Fruit fly (Drosophila melanogaster) whole organism, embryonic: ENCODE measurements around the gene Dbp73D.

Experiments used
- ATbp ChIP-seq: fragments of 200-800 bp; sonication (Bioruptor generic); optimal IDR thresholded peaks from 2 replicates; lab custom pipeline; 2017; ENCODE audit warnings: missing biosample characterization, mild to moderate bottlenecking, missing genetic modification characterization, missing genetic modification reagents
- B-H1 ChIP-seq: fragments of 200-800 bp; sonication (Bioruptor generic); IDR thresholded peaks from 3 replicates; pipeline ENCODE4 v1.3.6; 2022; ENCODE audit warnings: missing biosample characterization, missing genetic modification characterization
- Bgb ChIP-seq: fragments of 200-800 bp; sonication (Bioruptor generic); IDR thresholded peaks from 2 replicates; pipeline ENCODE4 v1.3.6; 2022; ENCODE audit warnings: missing biosample characterization, missing genetic modification characterization; ENCODE audit not compliant: partially characterized antibody
- CG10565 ChIP-seq: fragments of 200-800 bp; sonication (Bioruptor generic); optimal IDR thresholded peaks from 3 replicates; lab custom pipeline; 2016; ENCODE audit warnings: missing biosample characterization, mild to moderate bottlenecking, missing genetic modification characterization
- CG11723 ChIP-seq: fragments of 200-800 bp; sonication (Bioruptor generic); optimal IDR thresholded peaks from 2 replicates; lab custom pipeline; 2017; ENCODE audit warnings: missing biosample characterization, mild to moderate bottlenecking, missing genetic modification characterization
- CG12391 ChIP-seq: fragments of 200-800 bp; sonication (Bioruptor generic); optimal IDR thresholded peaks from 3 replicates; lab custom pipeline; 2018; ENCODE audit warnings: missing biosample characterization, mild to moderate bottlenecking, missing genetic modification characterization, moderate library complexity
- CG13296 ChIP-seq: fragments of 200-800 bp; sonication (Bioruptor generic); optimal IDR thresholded peaks from 3 replicates; lab custom pipeline; 2018; ENCODE audit warnings: missing biosample characterization, mild to moderate bottlenecking, missing genetic modification characterization
- CG13894 ChIP-seq: fragments of 200-800 bp; sonication (Bioruptor generic); optimal IDR thresholded peaks from 3 replicates; lab custom pipeline; 2018; ENCODE audit warnings: missing biosample characterization, mild to moderate bottlenecking, missing genetic modification characterization, moderate library complexity
- CG14710 ChIP-seq: fragments of 200-800 bp; sonication (Bioruptor generic); optimal IDR thresholded peaks from 3 replicates; lab custom pipeline; 2019; ENCODE audit warnings: missing biosample characterization, mild to moderate bottlenecking, missing genetic modification characterization, moderate library complexity
- CG17186 ChIP-seq: fragments of 200-800 bp; sonication (Bioruptor generic); optimal IDR thresholded peaks from 3 replicates; lab custom pipeline; 2017; ENCODE audit warnings: missing biosample characterization, missing genetic modification reagents, missing genetic modification characterization
- CG18764 ChIP-seq: fragments of 200-800 bp; sonication (Bioruptor generic); optimal IDR thresholded peaks from 3 replicates; lab custom pipeline; 2016; ENCODE audit warnings: missing biosample characterization, missing genetic modification characterization
- CG2116 ChIP-seq: fragments of 200-800 bp; sonication (Bioruptor generic); optimal IDR thresholded peaks from 3 replicates; lab custom pipeline; 2018; ENCODE audit warnings: missing biosample characterization, mild to moderate bottlenecking, missing genetic modification characterization
- CG4854 ChIP-seq: fragments of 200-800 bp; sonication (Bioruptor generic); optimal IDR thresholded peaks from 2 replicates; lab custom pipeline; 2016; ENCODE audit warnings: missing biosample characterization, missing genetic modification characterization, inconsistent platforms
- CG8089 ChIP-seq: fragments of 200-800 bp; sonication (Bioruptor generic); optimal IDR thresholded peaks from 3 replicates; lab custom pipeline; 2016; ENCODE audit warnings: missing biosample characterization, missing genetic modification characterization
- CG9215 ChIP-seq: fragments of 200-800 bp; sonication (Bioruptor generic); IDR thresholded peaks from 2 replicates; pipeline ENCODE4 v1.3.6; 2022; ENCODE audit warnings: missing biosample characterization, missing genetic modification characterization
- CG9797 ChIP-seq: fragments of 200-800 bp; sonication (Bioruptor generic); optimal IDR thresholded peaks from 3 replicates; lab custom pipeline; 2018; ENCODE audit warnings: missing biosample characterization, mild to moderate bottlenecking, missing genetic modification characterization
- CHES-1-like ChIP-seq: fragments of 200-800 bp; sonication (Bioruptor generic); optimal IDR thresholded peaks from 2 replicates; lab custom pipeline; 2016; ENCODE audit warnings: missing biosample characterization, missing genetic modification characterization
- Chrac-16 ChIP-seq: fragments of 200-800 bp; sonication (Bioruptor generic); optimal IDR thresholded peaks from 3 replicates; lab custom pipeline; 2016; ENCODE audit warnings: missing biosample characterization, missing genetic modification characterization
- Dfd ChIP-seq, 2 experiments: fragments of >200 bp; optimal IDR thresholded peaks; 2 replicates each; lab custom pipeline; 2017; ENCODE audit warnings: missing biosample characterization in 2 of 2, missing genetic modification characterization in 2 of 2
- Eip74EF ChIP-seq, 2 experiments: fragments of 200-800 bp in 1 of 2; fragments of >200 bp in 1 of 2; sonication (Bioruptor generic) in 1 of 2; optimal IDR thresholded peaks; 2 replicates each; lab custom pipeline; 2017 to 2019; ENCODE audit warnings: missing biosample characterization in 2 of 2, missing genetic modification characterization in 2 of 2, mild to moderate bottlenecking in 1 of 2, moderate library complexity in 1 of 2
- Ets97D ChIP-seq: fragments of 200-800 bp; sonication (Bioruptor generic); optimal IDR thresholded peaks from 3 replicates; lab custom pipeline; 2016; ENCODE audit warnings: missing biosample characterization, missing genetic modification characterization
- Gsc ChIP-seq: fragments of 200-800 bp; sonication (Bioruptor generic); IDR thresholded peaks from 2 replicates; pipeline ENCODE4 v1.3.6; 2022; ENCODE audit warnings: missing biosample characterization, missing genetic modification characterization
- Hmr ChIP-seq: fragments of 200-800 bp; sonication (Bioruptor generic); optimal IDR thresholded peaks from 3 replicates; lab custom pipeline; 2017; ENCODE audit warnings: mild to moderate bottlenecking, missing biosample characterization, missing genetic modification reagents, missing genetic modification characterization
- Hr3 ChIP-seq: fragments of 200-800 bp; sonication (Bioruptor generic); optimal IDR thresholded peaks from 3 replicates; lab custom pipeline; 2016; ENCODE audit warnings: missing biosample characterization, missing genetic modification characterization
- Med ChIP-seq: fragments of 200-800 bp; sonication (Bioruptor generic); peaks from one replicate; lab custom pipeline; 2016; ENCODE audit warnings: missing biosample characterization, missing genetic modification characterization, mild to moderate bottlenecking, inconsistent platforms, moderate library complexity
- Nf-YA ChIP-seq: fragments of 200-800 bp; sonication (Bioruptor generic); IDR thresholded peaks from 2 replicates; pipeline ENCODE4 v1.3.6; 2022; ENCODE audit warnings: missing biosample characterization, missing genetic modification characterization
- NfI ChIP-seq: fragments of 200-800 bp; sonication (Bioruptor generic); optimal IDR thresholded peaks from 3 replicates; lab custom pipeline; 2018; ENCODE audit warnings: missing biosample characterization, mild to moderate bottlenecking, missing genetic modification characterization, moderate library complexity
- Rx ChIP-seq: fragments of 200-800 bp; sonication (Bioruptor generic); IDR thresholded peaks from 2 replicates; pipeline ENCODE4 v1.3.6; 2022; ENCODE audit warnings: missing biosample characterization, missing genetic modification characterization
- Six4 ChIP-seq: fragments of 200-800 bp; sonication (Bioruptor generic); optimal IDR thresholded peaks from 2 replicates; lab custom pipeline; 2016; ENCODE audit warnings: missing biosample characterization, missing genetic modification characterization
- Sox102F ChIP-seq: fragments of 200-800 bp; sonication (Bioruptor generic); optimal IDR thresholded peaks from 2 replicates; lab custom pipeline; 2018; ENCODE audit warnings: missing biosample characterization, mild to moderate bottlenecking, missing genetic modification characterization, moderate library complexity
- Stat92E ChIP-seq, 3 experiments: fragments of >200 bp in 2 of 3; fragments of 200-800 bp in 1 of 3; sonication (Bioruptor generic) in 1 of 3; optimal IDR thresholded peaks; 2 replicates each; lab custom pipeline; 2017 to 2019; ENCODE audit warnings: missing biosample characterization in 3 of 3, missing genetic modification characterization in 3 of 3, mild to moderate bottlenecking in 1 of 3, moderate library complexity in 1 of 3
- Vsx1 ChIP-seq: fragments of 200-800 bp; sonication (Bioruptor generic); optimal IDR thresholded peaks from 2 replicates; lab custom pipeline; 2017; ENCODE audit warnings: missing biosample characterization, mild to moderate bottlenecking, missing genetic modification characterization, missing genetic modification reagents
- ato ChIP-seq: fragments of 200-800 bp; sonication (Bioruptor generic); IDR thresholded peaks from 2 replicates; pipeline ENCODE4 v1.3.6; 2022; ENCODE audit warnings: missing biosample characterization, missing genetic modification characterization; ENCODE audit not compliant: partially characterized antibody
- az2 ChIP-seq: fragments of 200-800 bp; sonication (Bioruptor generic); optimal IDR thresholded peaks from 3 replicates; lab custom pipeline; 2016; ENCODE audit warnings: missing biosample characterization, missing genetic modification characterization
- cad ChIP-seq: fragments of >200 bp; optimal IDR thresholded peaks from 2 replicates; lab custom pipeline; 2017; ENCODE audit warnings: missing biosample characterization, missing genetic modification characterization
- cwo ChIP-seq: fragments of 200-800 bp; sonication (Bioruptor generic); optimal IDR thresholded peaks from 3 replicates; lab custom pipeline; 2017; ENCODE audit warnings: missing biosample characterization, missing genetic modification characterization, mild to moderate bottlenecking, moderate library complexity, missing genetic modification reagents
- dm ChIP-seq: fragments of 200-800 bp; sonication (Bioruptor generic); optimal IDR thresholded peaks from 3 replicates; lab custom pipeline; 2016; ENCODE audit warnings: missing biosample characterization, missing genetic modification characterization
- ems ChIP-seq: fragments of 200-800 bp; sonication (Bioruptor generic); optimal IDR thresholded peaks from 3 replicates; lab custom pipeline; 2016; ENCODE audit warnings: missing biosample characterization, missing genetic modification characterization
- en ChIP-seq: fragments of 200-800 bp; sonication (Bioruptor generic); optimal IDR thresholded peaks from 2 replicates; lab custom pipeline; 2016; ENCODE audit warnings: missing biosample characterization, missing genetic modification characterization
- eve ChIP-seq, 2 experiments: fragments of >200 bp; optimal IDR thresholded peaks; 2 replicates each; lab custom pipeline; 2017; ENCODE audit warnings: missing biosample characterization in 2 of 2, missing genetic modification characterization in 2 of 2
- fd3F ChIP-seq: fragments of 200-800 bp; sonication (Bioruptor generic); optimal IDR thresholded peaks from 2 replicates; lab custom pipeline; 2018; ENCODE audit warnings: missing biosample characterization, mild to moderate bottlenecking, missing genetic modification characterization, moderate library complexity
- ftz-f1 ChIP-seq: fragments of 200-800 bp; sonication (Bioruptor generic); optimal IDR thresholded peaks from 2 replicates; lab custom pipeline; 2016; ENCODE audit warnings: missing biosample characterization, missing genetic modification characterization
- gcm ChIP-seq: fragments of 200-800 bp; sonication (Bioruptor generic); optimal IDR thresholded peaks from 2 replicates; lab custom pipeline; 2019; ENCODE audit warnings: missing biosample characterization, mild to moderate bottlenecking, missing genetic modification characterization, moderate library complexity
- gfzf ChIP-seq: fragments of 200-800 bp; sonication (Bioruptor generic); optimal IDR thresholded peaks from 2 replicates; lab custom pipeline; 2016; ENCODE audit warnings: missing biosample characterization, mild to moderate bottlenecking, missing genetic modification characterization, moderate library complexity
- gro ChIP-seq: fragments of 200-800 bp; sonication (Bioruptor generic); optimal IDR thresholded peaks from 2 replicates; lab custom pipeline; 2016; ENCODE audit warnings: missing biosample characterization, missing genetic modification characterization
- ind ChIP-seq: fragments of 200-800 bp; sonication (Bioruptor generic); optimal IDR thresholded peaks from 3 replicates; lab custom pipeline; 2016; ENCODE audit warnings: missing biosample characterization, missing genetic modification characterization
- insv ChIP-seq, 2 experiments: fragments of 200-800 bp; sonication (Bioruptor generic); optimal IDR thresholded peaks; 3 replicates each; lab custom pipeline; 2016 to 2018; ENCODE audit warnings: missing biosample characterization in 2 of 2, missing genetic modification characterization in 2 of 2
- mam ChIP-seq: fragments of 200-800 bp; sonication (Bioruptor generic); optimal IDR thresholded peaks from 3 replicates; lab custom pipeline; 2016; ENCODE audit warnings: missing biosample characterization, missing genetic modification characterization
- scrt ChIP-seq: fragments of 200-800 bp; sonication (Bioruptor generic); optimal IDR thresholded peaks from 2 replicates; lab custom pipeline; 2018; ENCODE audit warnings: missing biosample characterization, mild to moderate bottlenecking, missing genetic modification characterization, moderate library complexity
- tna ChIP-seq: fragments of 200-800 bp; sonication (Bioruptor generic); IDR thresholded peaks from 2 replicates; pipeline ENCODE4 v1.3.6; 2022; ENCODE audit warnings: missing biosample characterization, missing genetic modification characterization; ENCODE audit not compliant: partially characterized antibody
- zf30C ChIP-seq: fragments of 200-800 bp; sonication (Bioruptor generic); optimal IDR thresholded peaks from 3 replicates; lab custom pipeline; 2018; ENCODE audit warnings: missing biosample characterization, mild to moderate bottlenecking, missing genetic modification characterization

Gene Dbp73D

DNA sequence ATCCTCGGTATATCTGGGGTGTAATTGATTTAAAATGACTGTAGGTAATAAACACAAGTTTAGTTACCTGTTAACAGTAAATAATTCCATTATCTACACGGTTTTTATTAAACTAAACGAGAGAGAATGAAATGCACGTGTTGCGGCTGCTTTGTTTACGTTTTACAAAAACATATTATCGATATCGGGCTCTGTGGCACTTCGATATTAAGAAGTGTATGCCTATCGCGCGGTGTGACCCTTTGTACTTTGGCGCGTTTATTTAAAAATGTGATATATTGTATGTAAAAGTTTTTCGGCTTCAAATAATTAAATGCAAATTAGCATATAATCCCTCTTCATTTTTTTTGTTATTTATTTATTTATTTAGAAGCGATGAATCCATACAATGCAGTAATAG is at the start of gene Dbp73D:
Dbp73D (minus strand) TSS at position 174 of the 400 bp plus-strand sequence.
- TF ChIP-seq Chrac-16 (GFP tag; lab: Kevin White, UChicago) (no peak), Sox102F (no peak), CG4854 (GFP tag; lab: Kevin White, UChicago) (no peak), Hr3 (GFP tag; lab: Kevin White, UChicago) (no peak), ato (GFP tag; lab: Robert Waterston, UW) (peak; percentile 48), fd3F (GFP tag; lab: Kevin White, UChicago) (no peak), CG9215 (GFP tag; lab: Robert Waterston, UW) (no peak), CG17186 (GFP tag; lab: Kevin White, UChicago) (peak; percentile 32), ftz-f1 (GFP tag; lab: Kevin White, UChicago) (no peak), cad (GFP tag; lab: Kevin White, UChicago) (no peak), B-H1 (GFP tag; lab: Robert Waterston, UW) (no peak), gfzf (GFP tag; lab: Kevin White, UChicago) (peak; percentile 29), gcm (GFP tag; lab: Kevin White, UChicago) (no peak), ATbp (no peak), Stat92E (GFP tag; optimal IDR thresholded peaks at IDR 0.05; lab: Kevin White, UChicago) (peak in 1 of 3 experiments; percentile 23), CG12391 (tag; lab: Kevin White, UChicago) (no peak), CG11723 (GFP tag; lab: Kevin White, UChicago) (no peak), az2 (GFP tag; lab: Kevin White, UChicago) (no peak), CG8089 (GFP tag; lab: Kevin White, UChicago) (no peak), cwo (GFP tag; lab: Kevin White, UChicago) (no peak), ems (no peak), Dfd (GFP tag; optimal IDR thresholded peaks at IDR 0.05; lab: Kevin White, UChicago) (no peak), CG18764 (GFP tag; lab: Kevin White, UChicago) (peak; percentile 99), Vsx1 (GFP tag; lab: Kevin White, UChicago) (no peak), Bgb (GFP tag; lab: Robert Waterston, UW) (peak; percentile 52), CG14710 (tag; lab: Kevin White, UChicago) (peak; percentile 85), NfI (GFP tag; lab: Kevin White, UChicago) (no peak), Rx (GFP tag; lab: Robert Waterston, UW) (no peak), Hmr (no peak), CG13296 (GFP tag; lab: Kevin White, UChicago) (no peak), Med (GFP tag; lab: Kevin White, UChicago) (peak; percentile 32), mam (GFP tag; lab: Kevin White, UChicago) (no peak), dm (GFP tag; lab: Kevin White, UChicago) (peak; percentile 94), CG13894 (tag; lab: Kevin White, UChicago) (no peak), en (GFP tag; lab: Kevin White, UChicago) (no peak), eve (GFP tag; optimal IDR thresholded peaks at IDR 0.05; lab: Kevin White, UChicago) (no peak), gro (GFP tag; lab: Kevin White, UChicago) (peak; percentile 20), Ets97D (GFP tag; lab: Kevin White, UChicago) (peak; percentile 35), Nf-YA (GFP tag; lab: Robert Waterston, UW) (no peak), Eip74EF (GFP tag; optimal IDR thresholded peaks at IDR 0.05; lab: Kevin White, UChicago) (no peak), CG9797 (GFP tag; lab: Kevin White, UChicago) (peak; percentile 72), Gsc (GFP tag; lab: Robert Waterston, UW) (no peak), CHES-1-like (GFP tag; lab: Kevin White, UChicago) (peak; percentile 35), CG2116 (GFP tag; lab: Kevin White, UChicago) (peak; percentile 86), zf30C (GFP tag; lab: Kevin White, UChicago) (no peak), Six4 (GFP tag; lab: Kevin White, UChicago) (no peak), ind (GFP tag; lab: Kevin White, UChicago) (no peak), scrt (GFP tag; lab: Kevin White, UChicago) (no peak), tna (peak; percentile 52; the same call in 1 of the 2 replicates), CG10565 (no peak), insv (GFP tag; optimal IDR thresholded peaks at IDR 0.05; lab: Kevin White, UChicago) (no peak)
